Worm (Caenorhabditis elegans) whole organism, L3 larva: ENCODE data around the gene brd-1.

ENCODE experiments used
- lin-15B ChIP-seq: fragments of 150-350 bp; optimal IDR thresholded peaks from 2 replicates; lab custom pipeline; 2014; ENCODE audit warnings: missing biosample characterization, missing genetic modification characterization
- nhr-12 ChIP-seq: fragments of 150-350 bp; optimal IDR thresholded peaks from 2 replicates; lab custom pipeline; 2014; ENCODE audit warnings: missing biosample characterization, missing genetic modification characterization
- pqm-1 ChIP-seq: fragments of 150-350 bp; optimal IDR thresholded peaks from 2 replicates; lab custom pipeline; 2017; ENCODE audit warnings: missing biosample characterization, missing genetic modification characterization, inconsistent platforms
- tbx-2 ChIP-seq: sonication (generic microtip); optimal IDR thresholded peaks from 2 replicates; lab custom pipeline; 2016; ENCODE audit warnings: mild to moderate bottlenecking, missing genetic modification characterization, missing compliant biosample characterization

ce11 chrIII:6885889-6886288 lies 3.4 kb downstream of the brd-1 start:
- TF ChIP-seq tbx-2 (tag; lab: Kevin White, UChicago): no peak
- TF ChIP-seq pqm-1 (tag; lab: Kevin White, UChicago): no peak
- TF ChIP-seq lin-15B (tag; lab: Kevin White, UChicago): no peak
- TF ChIP-seq nhr-12 (tag; lab: Kevin White, UChicago): no peak
